Fruit fly (Drosophila melanogaster) whole organism, embryonic: ENCODE measurements around the gene CG2187.

ENCODE experiments used
- ATbp ChIP-seq: fragments of 200-800 bp; sonication (Bioruptor generic); optimal IDR thresholded peaks from 2 replicates; lab custom pipeline; 2017; ENCODE audit warnings: missing biosample characterization, mild to moderate bottlenecking, missing genetic modification characterization, missing genetic modification reagents
- Antp ChIP-seq: fragments of 200-800 bp; sonication (Bioruptor generic); optimal IDR thresholded peaks from 3 replicates; lab custom pipeline; 2016; ENCODE audit warnings: missing biosample characterization, missing genetic modification characterization
- Awh ChIP-seq: fragments of 200-800 bp; sonication (Bioruptor generic); IDR thresholded peaks from 2 replicates; pipeline ENCODE4, ENCODE4 v1.3.6; 2022; ENCODE audit warnings: missing biosample characterization, missing genetic modification characterization
- Bgb ChIP-seq: fragments of 200-800 bp; sonication (Bioruptor generic); IDR thresholded peaks from 2 replicates; pipeline ENCODE4 v1.3.6; 2022; ENCODE audit warnings: missing biosample characterization, missing genetic modification characterization; ENCODE audit not compliant: partially characterized antibody
- CG10147 ChIP-seq: fragments of 200-800 bp; sonication (Bioruptor generic); optimal IDR thresholded peaks from 2 replicates; lab custom pipeline; 2019; ENCODE audit warnings: missing biosample characterization, mild to moderate bottlenecking, missing genetic modification characterization, moderate library complexity
- CG10267 ChIP-seq: fragments of 200-800 bp; sonication (Bioruptor generic); optimal IDR thresholded peaks from 2 replicates; lab custom pipeline; 2018; ENCODE audit warnings: missing biosample characterization, mild to moderate bottlenecking, missing genetic modification characterization, moderate library complexity
- CG10431 ChIP-seq: fragments of 200-800 bp; sonication (Bioruptor generic); optimal IDR thresholded peaks from 3 replicates; lab custom pipeline; 2018; ENCODE audit warnings: missing biosample characterization, mild to moderate bottlenecking, missing genetic modification characterization
- CG11398 ChIP-seq: fragments of 200-800 bp; sonication (Bioruptor generic); optimal IDR thresholded peaks from 2 replicates; lab custom pipeline; 2016; ENCODE audit warnings: missing biosample characterization, missing genetic modification characterization
- CG13287 ChIP-seq: fragments of 200-800 bp; sonication (Bioruptor generic); IDR thresholded peaks from 2 replicates; pipeline ENCODE4 v1.3.6; 2022; ENCODE audit warnings: missing biosample characterization, missing genetic modification characterization; ENCODE audit not compliant: partially characterized antibody
- CG14667 ChIP-seq: fragments of 200-800 bp; sonication (Bioruptor generic); IDR thresholded peaks from 2 replicates; pipeline ENCODE4 v1.3.6; 2022; ENCODE audit warnings: missing biosample characterization, missing genetic modification characterization
- CG17385 ChIP-seq: fragments of 200-800 bp; sonication (Bioruptor generic); optimal IDR thresholded peaks from 3 replicates; lab custom pipeline; 2018; ENCODE audit warnings: missing biosample characterization, mild to moderate bottlenecking, missing genetic modification characterization
- CG2116 ChIP-seq: fragments of 200-800 bp; sonication (Bioruptor generic); optimal IDR thresholded peaks from 3 replicates; lab custom pipeline; 2018; ENCODE audit warnings: missing biosample characterization, mild to moderate bottlenecking, missing genetic modification characterization
- CG4820 ChIP-seq: fragments of 200-800 bp; sonication (Bioruptor generic); optimal IDR thresholded peaks from 3 replicates; lab custom pipeline; 2016; ENCODE audit warnings: missing biosample characterization, missing genetic modification characterization
- CG6175 ChIP-seq: fragments of 200-800 bp; sonication (Bioruptor generic); IDR thresholded peaks from 3 replicates; pipeline ENCODE4 v1.3.6; 2022; ENCODE audit warnings: missing biosample characterization, missing genetic modification characterization
- CG6791 ChIP-seq: fragments of 200-800 bp; sonication (Bioruptor generic); IDR thresholded peaks from 3 replicates; pipeline ENCODE4 v1.3.6; 2022; ENCODE audit warnings: missing biosample characterization, missing genetic modification characterization; ENCODE audit not compliant: partially characterized antibody
- CG7928 ChIP-seq: fragments of 200-800 bp; sonication (Bioruptor generic); optimal IDR thresholded peaks from 2 replicates; lab custom pipeline; 2017; ENCODE audit warnings: missing biosample characterization, mild to moderate bottlenecking, missing genetic modification characterization
- CG8924 ChIP-seq: fragments of 200-800 bp; optimal IDR thresholded peaks from 3 replicates; lab custom pipeline; 2019; ENCODE audit warnings: missing biosample characterization, mild to moderate bottlenecking, missing genetic modification characterization, moderate library complexity
- Dbx ChIP-seq: fragments of 200-800 bp; sonication (Bioruptor generic); IDR thresholded peaks from 3 replicates; pipeline ENCODE4 v1.3.6; 2022; ENCODE audit warnings: missing biosample characterization, missing genetic modification characterization
- Dref ChIP-seq: fragments of 200-800 bp; sonication (Bioruptor generic); IDR thresholded peaks from 2 replicates; pipeline ENCODE4 v1.3.6; 2022; ENCODE audit warnings: missing biosample characterization, missing genetic modification characterization
- Fer3 ChIP-seq: fragments of 200-800 bp; sonication (Bioruptor generic); optimal IDR thresholded peaks from 2 replicates; lab custom pipeline; 2018; ENCODE audit warnings: missing biosample characterization, mild to moderate bottlenecking, missing genetic modification characterization, moderate library complexity
- HLH54F ChIP-seq: fragments of 200-800 bp; sonication (Bioruptor generic); optimal IDR thresholded peaks from 3 replicates; lab custom pipeline; 2016; ENCODE audit warnings: missing biosample characterization, missing genetic modification characterization
- Hmx ChIP-seq: fragments of 200-800 bp; sonication (Bioruptor generic); optimal IDR thresholded peaks from 2 replicates; lab custom pipeline; 2016; ENCODE audit warnings: missing biosample characterization, missing genetic modification characterization
- Lhr ChIP-seq: fragments of 200-800 bp; sonication (Bioruptor generic); optimal IDR thresholded peaks from 3 replicates; lab custom pipeline; 2017; ENCODE audit warnings: mild to moderate bottlenecking, missing biosample characterization, missing genetic modification reagents, missing genetic modification characterization
- Meics ChIP-seq: fragments of 200-800 bp; sonication (Bioruptor generic); optimal IDR thresholded peaks from 2 replicates; lab custom pipeline; 2017; ENCODE audit warnings: missing biosample characterization, mild to moderate bottlenecking, missing genetic modification characterization
- Mrtf ChIP-seq: fragments of 200-800 bp; sonication (Bioruptor generic); IDR thresholded peaks from 3 replicates; pipeline ENCODE4 v1.3.6; 2022; ENCODE audit warnings: missing biosample characterization, missing genetic modification characterization
- Nf-YB ChIP-seq: fragments of 200-800 bp; sonication (Bioruptor generic); optimal IDR thresholded peaks from 3 replicates; lab custom pipeline; 2019; ENCODE audit warnings: missing biosample characterization, mild to moderate bottlenecking, missing genetic modification characterization, moderate library complexity
- Rfx ChIP-seq: fragments of 200-800 bp; sonication (Bioruptor generic); IDR thresholded peaks from 2 replicates; pipeline ENCODE4 v1.3.6; 2022; ENCODE audit warnings: missing biosample characterization, missing genetic modification characterization
- Side ChIP-seq: fragments of 200-800 bp; sonication (Bioruptor generic); optimal IDR thresholded peaks from 2 replicates; lab custom pipeline; 2016; ENCODE audit warnings: missing biosample characterization, missing genetic modification characterization
- Six4 ChIP-seq: fragments of 200-800 bp; sonication (Bioruptor generic); optimal IDR thresholded peaks from 2 replicates; lab custom pipeline; 2016; ENCODE audit warnings: missing biosample characterization, missing genetic modification characterization
- ara ChIP-seq: fragments of 200-800 bp; sonication (Bioruptor generic); IDR thresholded peaks from 2 replicates; pipeline ENCODE4 v1.3.6; 2022; ENCODE audit warnings: missing biosample characterization, missing genetic modification characterization
- bsh ChIP-seq, 2 experiments: fragments of 200-800 bp; sonication (Bioruptor generic); optimal IDR thresholded peaks; 2 replicates each; lab custom pipeline; 2017 to 2018; ENCODE audit warnings: mild to moderate bottlenecking in 2 of 2, missing biosample characterization in 2 of 2, missing genetic modification characterization in 2 of 2, moderate library complexity in 1 of 2
- chinmo ChIP-seq: fragments of 200-800 bp; sonication (Bioruptor generic); IDR thresholded peaks from 4 replicates; pipeline ENCODE4 v1.3.6; 2022; ENCODE audit warnings: missing biosample characterization, missing genetic modification characterization; ENCODE audit not compliant: partially characterized antibody
- disco-r ChIP-seq: fragments of 200-800 bp; sonication (Bioruptor generic); optimal IDR thresholded peaks from 2 replicates; lab custom pipeline; 2016; ENCODE audit warnings: missing biosample characterization, missing genetic modification characterization
- dm ChIP-seq: fragments of 200-800 bp; sonication (Bioruptor generic); optimal IDR thresholded peaks from 3 replicates; lab custom pipeline; 2016; ENCODE audit warnings: missing biosample characterization, missing genetic modification characterization
- dmrt11E ChIP-seq: fragments of 200-800 bp; sonication (Bioruptor generic); optimal IDR thresholded peaks from 3 replicates; lab custom pipeline; 2018; ENCODE audit warnings: missing biosample characterization, mild to moderate bottlenecking, missing genetic modification characterization, moderate library complexity
- dysf ChIP-seq: fragments of 200-800 bp; sonication (Bioruptor generic); IDR thresholded peaks from 3 replicates; pipeline ENCODE4 v1.3.6; 2022; ENCODE audit warnings: missing biosample characterization, missing genetic modification characterization
- fd96Cb ChIP-seq: fragments of 200-800 bp; sonication (Bioruptor generic); optimal IDR thresholded peaks from 2 replicates; lab custom pipeline; 2018; ENCODE audit warnings: missing biosample characterization, mild to moderate bottlenecking, missing genetic modification characterization, moderate library complexity
- ham ChIP-seq: fragments of 200-800 bp; sonication (Bioruptor generic); IDR thresholded peaks from 2 replicates; pipeline ENCODE4 v1.3.6; 2022; ENCODE audit warnings: missing biosample characterization, missing genetic modification characterization
- inv ChIP-seq: fragments of 200-800 bp; sonication (Bioruptor generic); IDR thresholded peaks from 2 replicates; pipeline ENCODE4 v1.3.6; 2022; ENCODE audit warnings: missing biosample characterization, missing genetic modification characterization; ENCODE audit not compliant: partially characterized antibody
- jigr1 ChIP-seq: fragments of 200-800 bp; sonication (Bioruptor generic); IDR thresholded peaks from 3 replicates; pipeline ENCODE4 v1.3.6; 2022; ENCODE audit warnings: missing biosample characterization, missing genetic modification characterization
- ken ChIP-seq: fragments of 200-800 bp; sonication (Bioruptor generic); IDR thresholded peaks from 3 replicates; pipeline ENCODE4 v1.3.6; 2022; ENCODE audit warnings: missing biosample characterization, missing genetic modification characterization
- lola ChIP-seq, 3 experiments: fragments of >200 bp in 2 of 3; fragments of 200-800 bp in 1 of 3; sonication (Bioruptor generic) in 1 of 3; optimal IDR thresholded peaks; 2 replicates each; lab custom pipeline; 2017 to 2019; ENCODE audit warnings: missing biosample characterization in 3 of 3, missing genetic modification characterization in 3 of 3, mild to moderate bottlenecking in 1 of 3, moderate library complexity in 1 of 3
- mld ChIP-seq: fragments of 200-800 bp; sonication (Bioruptor generic); IDR thresholded peaks from 3 replicates; pipeline ENCODE4 v1.3.6; 2022; ENCODE audit warnings: missing biosample characterization, missing genetic modification characterization; ENCODE audit not compliant: partially characterized antibody
- salm ChIP-seq: fragments of 200-800 bp; sonication (Bioruptor generic); optimal IDR thresholded peaks from 2 replicates; lab custom pipeline; 2018; ENCODE audit warnings: missing biosample characterization, mild to moderate bottlenecking, missing genetic modification characterization
- schlank ChIP-seq: fragments of 200-800 bp; sonication (Bioruptor generic); optimal IDR thresholded peaks from 2 replicates; lab custom pipeline; 2018; ENCODE audit warnings: missing biosample characterization, mild to moderate bottlenecking, missing genetic modification characterization
- sd ChIP-seq: fragments of 200-800 bp; sonication (Bioruptor generic); optimal IDR thresholded peaks from 3 replicates; lab custom pipeline; 2018; ENCODE audit warnings: missing biosample characterization, mild to moderate bottlenecking, missing genetic modification characterization, moderate library complexity
- stwl ChIP-seq: fragments of 200-800 bp; sonication (Bioruptor generic); optimal IDR thresholded peaks from 3 replicates; lab custom pipeline; 2018; ENCODE audit warnings: missing biosample characterization, mild to moderate bottlenecking, missing genetic modification characterization, moderate library complexity
- tgo ChIP-seq: fragments of 200-800 bp; sonication (Bioruptor generic); IDR thresholded peaks from 3 replicates; pipeline ENCODE4 v1.3.6; 2022; ENCODE audit warnings: missing biosample characterization, missing genetic modification characterization
- tna ChIP-seq: fragments of 200-800 bp; sonication (Bioruptor generic); IDR thresholded peaks from 2 replicates; pipeline ENCODE4 v1.3.6; 2022; ENCODE audit warnings: missing biosample characterization, missing genetic modification characterization; ENCODE audit not compliant: partially characterized antibody
- wek ChIP-seq: fragments of 200-800 bp; sonication (Bioruptor generic); optimal IDR thresholded peaks from 3 replicates; lab custom pipeline; 2018; ENCODE audit warnings: missing biosample characterization, mild to moderate bottlenecking, missing genetic modification characterization, moderate library complexity

Gene CG2187

dm6 chr3R:31794457-31794856 is 36.0 kb upstream of the CG2187 start (continued):
- TF ChIP-seq tgo (GFP tag; lab: Robert Waterston, UW) (no peak), CG6175 (GFP tag; lab: Robert Waterston, UW) (peak; percentile 88; the same call in 2 of the 3 replicates), Six4 (no peak), Meics (GFP tag; lab: Kevin White, UChicago) (no peak), CG8924 (tag; lab: Kevin White, UChicago) (peak; percentile 6), dysf (GFP tag; lab: Robert Waterston, UW) (no peak), lola (GFP tag; optimal IDR thresholded peaks at IDR 0.05; lab: Kevin White, UChicago) (no peak), Rfx (GFP tag; lab: Robert Waterston, UW) (peak; percentile 40; the same call in 1 of the 2 replicates), CG11398 (GFP tag; lab: Kevin White, UChicago) (no peak), Awh (no peak), CG4820 (GFP tag; lab: Kevin White, UChicago) (no peak), CG6791 (GFP tag; lab: Robert Waterston, UW) (0 out of 3 replicates have a peak, but pooled peaks have one; percentile 40), ara (GFP tag; lab: Robert Waterston, UW) (peak; percentile 16; the same call in 1 of the 2 replicates), CG14667 (no peak), Bgb (peak; percentile 26; the same call in 1 of the 2 replicates), Dbx (GFP tag; lab: Robert Waterston, UW) (0 out of 3 replicates have a peak, but pooled peaks have one; percentile 17), Mrtf (GFP tag; lab: Robert Waterston, UW) (no peak), dmrt11E (tag; lab: Kevin White, UChicago) (no peak), Antp (no peak), stwl (tag; lab: Kevin White, UChicago) (peak; percentile 35), wek (GFP tag; lab: Kevin White, UChicago) (no peak), bsh (GFP tag; optimal IDR thresholded peaks at IDR 0.05; lab: Kevin White, UChicago) (no peak), chinmo (peak; percentile 86; the same call in 2 of the 4 replicates), CG17385 (GFP tag; lab: Kevin White, UChicago) (no peak), Fer3 (tag; lab: Kevin White, UChicago) (no peak), CG10267 (tag; lab: Kevin White, UChicago) (no peak), CG10147 (GFP tag; lab: Kevin White, UChicago) (no peak), ham (no peak), Side (GFP tag; lab: Kevin White, UChicago) (no peak), sd (tag; lab: Kevin White, UChicago) (no peak), HLH54F (GFP tag; lab: Kevin White, UChicago) (no peak), jigr1 (GFP tag; lab: Robert Waterston, UW) (no peak), Nf-YB (GFP tag; lab: Kevin White, UChicago) (no peak), salm (tag; lab: Kevin White, UChicago) (no peak), Hmx (GFP tag; lab: Kevin White, UChicago) (no peak), CG13287 (GFP tag; lab: Robert Waterston, UW) (peak; percentile 4; the same call in 1 of the 2 replicates), mld (GFP tag; lab: Robert Waterston, UW) (peak; percentile 48; the same call in 1 of the 3 replicates), schlank (tag; lab: Kevin White, UChicago) (no peak), disco-r (no peak), fd96Cb (no peak), tna (GFP tag; lab: Robert Waterston, UW) (no peak), inv (no peak), CG2116 (GFP tag; lab: Kevin White, UChicago) (peak; percentile 39), CG10431 (no peak), Lhr (GFP tag; lab: Kevin White, UChicago) (peak; percentile 14), CG7928 (peak; percentile 81), ken (GFP tag; lab: Robert Waterston, UW) (no peak), dm (GFP tag; lab: Kevin White, UChicago) (peak; percentile 89), ATbp (GFP tag; lab: Kevin White, UChicago) (no peak), Dref (peak; percentile 45; the same call in 1 of the 2 replicates)
